Worm (Caenorhabditis elegans): Measurements from ENCODE around the gene sqd-1.

sqd-1 gene

ce11 chrIV:6321667-6322066 lies 2.3 kb upstream of the sqd-1 start, which contains the start of gene Y73B6BL.29:
Y73B6BL.29 (plus strand) TSS chrIV:6321929.
- TF ChIP-seq zip-2 (tag; optimal IDR thresholded peaks at IDR 0.05): peak; percentile 72
- TF ChIP-seq jun-1 (tag; optimal IDR thresholded peaks at IDR 0.05): no peak
- peak; percentile 41 for TF ChIP-seq spr-1 (tag; optimal IDR thresholded peaks at IDR 0.05)
- TF ChIP-seq F26F4.8 (GFP tag; conservative IDR thresholded peaks at IDR 0.05): no peak
- TF ChIP-seq ceh-62 (tag; optimal IDR thresholded peaks at IDR 0.05): no peak
- TF ChIP-seq pqm-1 (tag; optimal IDR thresholded peaks at IDR 0.05): no peak
- TF ChIP-seq nhr-237 (tag; optimal IDR thresholded peaks at IDR 0.05): no peak
- no peak for TF ChIP-seq ceh-28 (tag; optimal IDR thresholded peaks at IDR 0.05)
- peak; percentile 95 for TF ChIP-seq unc-130 (GFP tag; optimal IDR thresholded peaks at IDR 0.05)
- TF ChIP-seq hlh-11 (tag; optimal IDR thresholded peaks at IDR 0.05): peak; percentile 71
- peak; percentile 85 for TF ChIP-seq Y48G9A.11 (GFP tag; IDR thresholded peaks at IDR 0.05)
- no peak for TF ChIP-seq aly-2 (tag; optimal IDR thresholded peaks at IDR 0.05)
- TF ChIP-seq attf-4 (tag; optimal IDR thresholded peaks at IDR 0.05): no peak
- TF ChIP-seq zfp-3 (GFP tag; conservative IDR thresholded peaks at IDR 0.05): no peak; the same call in 1 of the 2 replicates
- TF ChIP-seq daf-16 (GFP tag; optimal IDR thresholded peaks at IDR 0.05): peak; percentile 39 to 68
- TF ChIP-seq daf-16 (tag; optimal IDR thresholded peaks at IDR 0.05): peak; percentile 45
- TF ChIP-seq dmd-8 (GFP tag; IDR thresholded peaks at IDR 0.05): no peak
- TF ChIP-seq dve-1 (tag; optimal IDR thresholded peaks at IDR 0.05; ENCODE audit: insufficient read depth): peak; percentile 90
- peak; percentile 54 for TF ChIP-seq F10B5.3 (tag; optimal IDR thresholded peaks at IDR 0.05)
- no peak for TF ChIP-seq egl-43 (GFP tag; IDR thresholded peaks at IDR 0.05)
- TF ChIP-seq snpc-1.2 (GFP tag; IDR thresholded peaks at IDR 0.05): peak; percentile 84
- TF ChIP-seq ZK337.2 (GFP tag; IDR thresholded peaks at IDR 0.05): peak; percentile 91
- TF ChIP-seq lin-15B (tag; optimal IDR thresholded peaks at IDR 0.05): no peak
- TF ChIP-seq T26A8.4 (GFP tag; IDR thresholded peaks at IDR 0.05): peak; percentile 77
- peak; percentile 68 to 96 for TF ChIP-seq lsy-2 (tag; optimal IDR thresholded peaks at IDR 0.05)
- TF ChIP-seq cey-2 (tag; optimal IDR thresholded peaks at IDR 0.05; ENCODE audit: borderline replicate concordance, insufficient read depth): no peak
- TF ChIP-seq nhr-10 (tag; optimal IDR thresholded peaks at IDR 0.05): no peak
- no peak for TF ChIP-seq egl-27 (tag; optimal IDR thresholded peaks at IDR 0.05)
- no peak for TF ChIP-seq ztf-11 (tag; optimal IDR thresholded peaks at IDR 0.05)
- 0 out of 2 replicates have a peak, but pooled peaks have one; percentile 62 for TF ChIP-seq tag-97 (GFP tag; IDR thresholded peaks at IDR 0.05)
- TF ChIP-seq Y105C5A.15 (GFP tag; IDR thresholded peaks at IDR 0.05): no peak
- peak; percentile 78 for TF ChIP-seq rbr-2 (tag; optimal IDR thresholded peaks at IDR 0.05)
- 0 out of 2 replicates have a peak, but pooled peaks have one; percentile 22 for TF ChIP-seq vab-7 (GFP tag; IDR thresholded peaks at IDR 0.05)
- peak; percentile 60 for TF ChIP-seq nhr-28 (tag; optimal IDR thresholded peaks at IDR 0.05)
- peak; percentile 84 for TF ChIP-seq ztf-7 (tag; optimal IDR thresholded peaks at IDR 0.05)
- no peak for TF ChIP-seq daf-12 (tag; optimal IDR thresholded peaks at IDR 0.05)
- no peak for TF ChIP-seq snpc-4 (tag; optimal IDR thresholded peaks at IDR 0.05)
- no peak for TF ChIP-seq unc-62 (GFP tag; optimal IDR thresholded peaks at IDR 0.05 in 1 of 2)
- no peak for TF ChIP-seq unc-62 (tag; optimal IDR thresholded peaks at IDR 0.05)
- TF ChIP-seq hif-1 (tag; optimal IDR thresholded peaks at IDR 0.05): peak in 1 of 2 experiments; percentile 96
- no peak for TF ChIP-seq R02D3.7 (tag; optimal IDR thresholded peaks at IDR 0.05)
- TF ChIP-seq mdt-29 (GFP tag; IDR thresholded peaks at IDR 0.05): no peak; the same call in 1 of the 2 replicates
- TF ChIP-seq ctbp-1 (GFP tag; IDR thresholded peaks at IDR 0.05): peak; percentile 51; the same call in 1 of the 2 replicates
- peak; percentile 100 for TF ChIP-seq mes-2 (tag; optimal IDR thresholded peaks at IDR 0.05; ENCODE audit: poor library complexity, severe bottlenecking)
- TF ChIP-seq D1046.2 (GFP tag; IDR thresholded peaks at IDR 0.05): no peak
- no peak for TF ChIP-seq daf-8 (GFP tag; IDR thresholded peaks at IDR 0.05)
- no peak for TF ChIP-seq ama-1 (optimal IDR thresholded peaks at IDR 0.05)
- TF ChIP-seq lim-7 (GFP tag; IDR thresholded peaks at IDR 0.05): no peak
- TF ChIP-seq fkh-10 (GFP tag; optimal IDR thresholded peaks at IDR 0.05): peak; percentile 71
- no peak for TF ChIP-seq nhr-76 (tag; optimal IDR thresholded peaks at IDR 0.05)
- TF ChIP-seq Y5F2A.4 (GFP tag; optimal IDR thresholded peaks at IDR 0.05): no peak
- TF ChIP-seq set-16 (GFP tag; IDR thresholded peaks at IDR 0.05): no peak
- TF ChIP-seq dpl-1 (GFP tag; optimal IDR thresholded peaks at IDR 0.05): peak; percentile 99
